Worm (Caenorhabditis elegans) whole organism, L1 larva: ENCODE measurements around the gene ceh-13.

Experiments
- C04F5.9 ChIP-seq: sonication (generic microtip); optimal IDR thresholded peaks from 2 replicates; lab custom pipeline; 2016; ENCODE audit warnings: missing genetic modification characterization, missing compliant biosample characterization
- C16A3.4 ChIP-seq: fragments of 150-350 bp; optimal IDR thresholded peaks from 2 replicates; lab custom pipeline; 2014; ENCODE audit warnings: missing biosample characterization, missing genetic modification characterization
- F16B12.6 ChIP-seq: fragments of 150-350 bp; optimal IDR thresholded peaks from 2 replicates; lab custom pipeline; 2014; ENCODE audit warnings: missing biosample characterization, missing genetic modification characterization
- Y116A8C.19 ChIP-seq: sonication (generic microtip); optimal IDR thresholded peaks from 2 replicates; lab custom pipeline; 2016; ENCODE audit warnings: missing compliant biosample characterization, missing genetic modification characterization, borderline replicate concordance
- aha-1 ChIP-seq: fragments of 150-350 bp; optimal IDR thresholded peaks from 2 replicates; lab custom pipeline; 2014; ENCODE audit warnings: missing biosample characterization, missing genetic modification characterization
- alr-1 ChIP-seq: fragments of 200-800 bp; sonication (Bioruptor generic); optimal IDR thresholded peaks from 2 replicates; lab custom pipeline; 2018; ENCODE audit warnings: borderline replicate concordance, mild to moderate bottlenecking, missing genetic modification characterization, missing compliant biosample characterization
- aly-2 ChIP-seq: fragments of 150-350 bp; optimal IDR thresholded peaks from 2 replicates; lab custom pipeline; 2014; ENCODE audit warnings: missing biosample characterization, missing genetic modification characterization
- ama-1 ChIP-seq: fragments of 150-350 bp; optimal IDR thresholded peaks from 2 replicates; lab custom pipeline; 2014
- ceh-8 ChIP-seq: fragments of 200-800 bp; sonication (Bioruptor generic); optimal IDR thresholded peaks from 2 replicates; lab custom pipeline; 2018; ENCODE audit warnings: mild to moderate bottlenecking, missing genetic modification characterization, moderate library complexity, missing compliant biosample characterization
- ces-1 ChIP-seq: fragments of 150-350 bp; optimal IDR thresholded peaks from 2 replicates; lab custom pipeline; 2014; ENCODE audit warnings: missing biosample characterization, missing genetic modification reagents, missing genetic modification characterization
- dpl-1 ChIP-seq, 3 experiments: fragments of 150-350 bp in 2 of 3; sonication (generic microtip) in 1 of 3; optimal IDR thresholded peaks; 2 replicates each; lab custom pipeline; 2014 to 2017; ENCODE audit warnings: missing biosample characterization in 3 of 3, missing genetic modification characterization in 3 of 3, missing genetic modification reagents in 3 of 3
- efl-1 ChIP-seq, 4 experiments: fragments of 150-350 bp; optimal IDR thresholded peaks in 3 of 4; peaks in 1 of 4; 1 replicate in 1 of 4; 2 replicates in 3 of 4; lab custom pipeline; 2014; ENCODE audit warnings: missing biosample characterization in 2 of 4, missing genetic modification characterization in 2 of 4, missing genetic modification reagents in 2 of 4
- efl-3 ChIP-seq: fragments of 200-800 bp; sonication (Bioruptor generic); optimal IDR thresholded peaks from 2 replicates; lab custom pipeline; 2018; ENCODE audit warnings: mild to moderate bottlenecking, missing genetic modification characterization, missing compliant biosample characterization
- egl-13 ChIP-seq: sonication (generic microtip); optimal IDR thresholded peaks from 2 replicates; lab custom pipeline; 2016; ENCODE audit warnings: missing genotype, missing genetic modification reagents, missing genetic modification characterization, missing compliant biosample characterization
- egl-27 ChIP-seq, 2 experiments: fragments of 150-350 bp in 1 of 2; sonication (generic microtip); optimal IDR thresholded peaks; 3 replicates each; lab custom pipeline; 2017 to 2018; ENCODE audit warnings: missing biosample characterization in 2 of 2, missing genetic modification characterization in 2 of 2, missing genetic modification reagents in 2 of 2
- ets-5 ChIP-seq: fragments of 200-800 bp; sonication (Bioruptor generic); IDR thresholded peaks from 2 replicates; pipeline ENCODE4 v1.3.6; 2022; ENCODE audit warnings: missing genetic modification characterization, missing compliant biosample characterization
- fkh-8 ChIP-seq: sonication (generic microtip); optimal IDR thresholded peaks from 2 replicates; lab custom pipeline; 2016; ENCODE audit warnings: mild to moderate bottlenecking, missing genetic modification characterization, missing compliant biosample characterization
- grh-1 ChIP-seq: fragments of 200-800 bp; sonication (Bioruptor generic); IDR thresholded peaks from 2 replicates; pipeline ENCODE4 v1.3.6; 2022; ENCODE audit warnings: missing genetic modification reagents, missing genetic modification characterization, missing compliant biosample characterization
- hlh-17 ChIP-seq: fragments of 200-800 bp; sonication (Bioruptor generic); optimal IDR thresholded peaks from 2 replicates; lab custom pipeline; 2018; ENCODE audit warnings: missing genetic modification characterization, mild to moderate bottlenecking, missing compliant biosample characterization, moderate library complexity, borderline replicate concordance
- hlh-4 ChIP-seq: sonication (generic microtip); optimal IDR thresholded peaks from 2 replicates; lab custom pipeline; 2016; ENCODE audit warnings: mild to moderate bottlenecking, missing genetic modification characterization, missing compliant biosample characterization
- hpl-2 ChIP-seq: fragments of 150-350 bp; optimal IDR thresholded peaks from 2 replicates; lab custom pipeline; 2014; ENCODE audit warnings: missing biosample characterization, missing genetic modification reagents, missing genetic modification characterization
- irx-1 ChIP-seq: sonication (generic microtip); optimal IDR thresholded peaks from 2 replicates; lab custom pipeline; 2016; ENCODE audit warnings: missing genetic modification characterization, missing compliant biosample characterization
- jun-1 ChIP-seq: fragments of 150-350 bp; optimal IDR thresholded peaks from 2 replicates; lab custom pipeline; 2014; ENCODE audit warnings: missing biosample characterization, missing genetic modification reagents, missing genetic modification characterization
- lin-14 ChIP-seq: fragments of 200-800 bp; sonication (Bioruptor generic); optimal IDR thresholded peaks from 2 replicates; lab custom pipeline; 2018; ENCODE audit warnings: mild to moderate bottlenecking, missing genetic modification characterization, moderate library complexity, missing compliant biosample characterization
- lir-3 ChIP-seq: sonication (generic microtip); optimal IDR thresholded peaks from 2 replicates; lab custom pipeline; 2016; ENCODE audit warnings: mild to moderate bottlenecking, missing genetic modification characterization, moderate library complexity, missing compliant biosample characterization; ENCODE audit not compliant: poor library complexity
- mdl-1 ChIP-seq, 2 experiments: fragments of 150-350 bp; optimal IDR thresholded peaks; 2 replicates each; lab custom pipeline; 2014 to 2017; ENCODE audit warnings: missing biosample characterization in 2 of 2, missing genetic modification characterization in 2 of 2, inconsistent platforms in 1 of 2
- mep-1 ChIP-seq: fragments of 150-350 bp; optimal IDR thresholded peaks from 2 replicates; lab custom pipeline; 2014; ENCODE audit warnings: missing biosample characterization, missing genetic modification characterization
- nhr-11 ChIP-seq: fragments of 150-350 bp; optimal IDR thresholded peaks from 2 replicates; lab custom pipeline; 2014; ENCODE audit warnings: missing biosample characterization, missing genetic modification characterization
- nhr-12 ChIP-seq: sonication (generic microtip); optimal IDR thresholded peaks from 2 replicates; lab custom pipeline; 2017; ENCODE audit warnings: missing biosample characterization, missing genetic modification characterization
- nhr-19 ChIP-seq: fragments of 200-800 bp; sonication (Bioruptor generic); conservative IDR thresholded peaks from 2 replicates; pipeline ENCODE4 v1.3.6; 2022; ENCODE audit warnings: missing genetic modification characterization, missing compliant biosample characterization
- nhr-20 ChIP-seq: sonication (generic microtip); optimal IDR thresholded peaks from 2 replicates; lab custom pipeline; 2016; ENCODE audit warnings: mild to moderate bottlenecking, missing genetic modification characterization, missing compliant biosample characterization
- nhr-237 ChIP-seq: fragments of 150-350 bp; optimal IDR thresholded peaks from 2 replicates; lab custom pipeline; 2014; ENCODE audit warnings: missing biosample characterization, missing genetic modification characterization
- nhr-47 ChIP-seq: sonication (generic microtip); optimal IDR thresholded peaks from 2 replicates; lab custom pipeline; 2016; ENCODE audit warnings: mild to moderate bottlenecking, missing genetic modification characterization, moderate library complexity, missing compliant biosample characterization
- nhr-71 ChIP-seq: sonication (generic microtip); optimal IDR thresholded peaks from 2 replicates; lab custom pipeline; 2016; ENCODE audit warnings: mild to moderate bottlenecking, missing genetic modification characterization, moderate library complexity, missing compliant biosample characterization
- nhr-84 ChIP-seq: sonication (generic microtip); optimal IDR thresholded peaks from 2 replicates; lab custom pipeline; 2017; ENCODE audit warnings: missing biosample characterization, missing genetic modification characterization
- nhr-90 ChIP-seq: sonication (generic microtip); optimal IDR thresholded peaks from 2 replicates; lab custom pipeline; 2016; ENCODE audit warnings: mild to moderate bottlenecking, missing genetic modification characterization, missing compliant biosample characterization; ENCODE audit not compliant: poor library complexity
- rnt-1 ChIP-seq: sonication (generic microtip); optimal IDR thresholded peaks from 2 replicates; lab custom pipeline; 2016; ENCODE audit warnings: mild to moderate bottlenecking, missing genetic modification characterization, moderate library complexity, missing compliant biosample characterization
- snpc-4 ChIP-seq: fragments of 150-350 bp; optimal IDR thresholded peaks from 2 replicates; lab custom pipeline; 2014; ENCODE audit warnings: missing biosample characterization, missing genetic modification characterization
- snu-23 ChIP-seq: sonication (generic microtip); optimal IDR thresholded peaks from 2 replicates; lab custom pipeline; 2016; ENCODE audit warnings: missing genetic modification characterization, missing compliant biosample characterization
- sox-4 ChIP-seq: sonication (generic microtip); optimal IDR thresholded peaks from 2 replicates; lab custom pipeline; 2016; ENCODE audit warnings: missing genetic modification characterization, missing compliant biosample characterization
- sup-37 ChIP-seq: fragments of 200-800 bp; sonication (Bioruptor generic); optimal IDR thresholded peaks from 2 replicates; lab custom pipeline; 2018; ENCODE audit warnings: mild to moderate bottlenecking, missing genetic modification characterization, missing compliant biosample characterization
- swsn-7 ChIP-seq: sonication (generic microtip); optimal IDR thresholded peaks from 2 replicates; lab custom pipeline; 2016; ENCODE audit warnings: missing genetic modification characterization, missing compliant biosample characterization
- unc-130 ChIP-seq: fragments of 150-350 bp; optimal IDR thresholded peaks from 2 replicates; lab custom pipeline; 2017; ENCODE audit warnings: missing biosample characterization, missing genetic modification characterization, inconsistent platforms
- unc-30 ChIP-seq: sonication (generic microtip); optimal IDR thresholded peaks from 2 replicates; lab custom pipeline; 2017; ENCODE audit warnings: missing biosample characterization, missing genetic modification characterization
- unc-86 ChIP-seq: sonication (generic microtip); optimal IDR thresholded peaks from 2 replicates; lab custom pipeline; 2016; ENCODE audit warnings: missing genetic modification characterization, missing compliant biosample characterization
- vab-15 ChIP-seq: sonication (generic microtip); optimal IDR thresholded peaks from 2 replicates; lab custom pipeline; 2017; ENCODE audit warnings: missing genotype, mild to moderate bottlenecking, missing genetic modification characterization, missing compliant biosample characterization
- xbp-1 ChIP-seq: sonication (generic microtip); optimal IDR thresholded peaks from 2 replicates; lab custom pipeline; 2016; ENCODE audit warnings: missing genetic modification characterization, missing compliant biosample characterization
- zag-1 ChIP-seq: fragments of 150-350 bp; optimal IDR thresholded peaks from 2 replicates; lab custom pipeline; 2014; ENCODE audit warnings: missing biosample characterization, missing genetic modification characterization
- zip-4 ChIP-seq: fragments of 200-800 bp; sonication (Bioruptor generic); optimal IDR thresholded peaks from 2 replicates; lab custom pipeline; 2018; ENCODE audit warnings: mild to moderate bottlenecking, missing genetic modification characterization, moderate library complexity, missing compliant biosample characterization
- ztf-11 ChIP-seq, 2 experiments: sonication (generic microtip); optimal IDR thresholded peaks; 2 replicates each; lab custom pipeline; 2016 to 2017; ENCODE audit warnings: missing genetic modification characterization in 2 of 2, missing biosample characterization in 1 of 2, missing compliant biosample characterization in 1 of 2
- ztf-4 ChIP-seq: fragments of 150-350 bp; optimal IDR thresholded peaks from 2 replicates; lab custom pipeline; 2014; ENCODE audit warnings: missing biosample characterization, missing genetic modification characterization

ceh-13 gene

DNA sequence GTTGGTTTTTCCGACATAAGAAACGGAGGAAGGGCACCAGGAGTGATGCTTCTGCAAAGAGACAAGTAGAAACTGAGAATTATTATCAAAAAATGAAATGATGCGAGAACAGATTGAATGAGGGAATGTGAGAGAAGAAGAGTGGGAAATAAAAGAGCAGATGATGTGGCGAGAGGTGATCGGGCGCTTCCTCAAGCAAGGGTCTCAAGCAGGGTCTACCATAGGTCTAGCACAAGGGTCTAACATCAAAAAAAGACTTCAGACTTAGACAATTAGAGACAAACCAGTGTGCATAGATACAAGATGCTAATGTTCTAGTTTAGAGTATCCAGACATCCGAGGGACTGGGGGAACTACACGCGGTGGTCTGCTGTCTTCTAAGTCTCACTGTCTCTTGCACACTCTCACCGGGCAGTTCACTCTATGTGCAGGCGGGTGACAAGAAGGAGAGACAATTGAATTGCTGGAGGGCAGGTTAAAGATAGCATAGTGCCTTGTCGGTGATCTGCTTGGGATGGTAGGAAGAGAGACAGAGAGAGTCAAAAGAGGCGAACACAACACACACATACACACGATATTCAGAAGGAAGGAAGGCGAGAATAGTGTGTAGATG, 14.7 kb downstream of the ceh-13 start, which contains the start of gene R13A5.7:
TSS of gene R13A5.7 (minus strand) at position 51 of the 613 bp plus-strand sequence.
- peak; percentile 38 to 62 (median 43) for TF ChIP-seq dpl-1 (GFP tag; optimal IDR thresholded peaks at IDR 0.05; lab: Kevin White, UChicago)
- no peak for TF ChIP-seq sup-37 (GFP tag; lab: Kevin White, UChicago)
- peak; percentile 25 to 61 for TF ChIP-seq egl-27 (tag; optimal IDR thresholded peaks at IDR 0.05; lab: Kevin White, UChicago)
- peak; percentile 10 for TF ChIP-seq sox-4 (tag; lab: Kevin White, UChicago)
- peak; percentile 84 for TF ChIP-seq nhr-47
- TF ChIP-seq nhr-11: peak; percentile 61
- no peak for TF ChIP-seq unc-130 (tag; lab: Kevin White, UChicago)
- TF ChIP-seq efl-1 (optimal IDR thresholded peaks at IDR 0.05; lab: Kevin White, UChicago): peak; percentile 70 to 79
- TF ChIP-seq efl-1 (GFP tag; optimal IDR thresholded peaks at IDR 0.05 in 1 of 2; lab: Kevin White, UChicago): peak; percentile 47 to 93
- TF ChIP-seq zip-4 (GFP tag; lab: Kevin White, UChicago): peak; percentile 12
- peak; percentile 75 for TF ChIP-seq jun-1 (tag; lab: Kevin White, UChicago)
- peak; percentile 82 for TF ChIP-seq snu-23 (GFP tag; lab: Kevin White, UChicago)
- TF ChIP-seq xbp-1 (tag; lab: Kevin White, UChicago): peak; percentile 85
- peak; percentile 18 for TF ChIP-seq ces-1 (GFP tag; lab: Kevin White, UChicago)
- peak; percentile 58 for TF ChIP-seq irx-1 (tag; lab: Kevin White, UChicago)
- peak; percentile 33 for TF ChIP-seq C16A3.4
- TF ChIP-seq grh-1 (GFP tag; lab: Robert Waterston, UW): no peak
- peak; percentile 89 for TF ChIP-seq nhr-71 (tag; lab: Kevin White, UChicago)
- TF ChIP-seq aha-1 (tag; lab: Kevin White, UChicago): no peak
- peak; percentile 48 for TF ChIP-seq lir-3 (tag; lab: Kevin White, UChicago)
- TF ChIP-seq ama-1 (lab: Kevin White, UChicago): no peak
- peak in 1 of 2 experiments; percentile 9 for TF ChIP-seq ztf-11 (tag; optimal IDR thresholded peaks at IDR 0.05; lab: Kevin White, UChicago)
- no peak for TF ChIP-seq vab-15
- peak; percentile 4 for TF ChIP-seq C04F5.9 (tag; lab: Kevin White, UChicago)
- TF ChIP-seq hpl-2 (GFP tag; lab: Kevin White, UChicago): no peak
- TF ChIP-seq fkh-8 (tag; lab: Kevin White, UChicago): peak; percentile 87
- peak; percentile 84 for TF ChIP-seq mep-1 (tag; lab: Kevin White, UChicago)
- no peak for TF ChIP-seq efl-3 (GFP tag; lab: Kevin White, UChicago)
- peak; percentile 73 for TF ChIP-seq nhr-19 (GFP tag; lab: Robert Waterston, UW)
- no peak for TF ChIP-seq zag-1 (tag; lab: Kevin White, UChicago)
- peak; percentile 32 for TF ChIP-seq ztf-4
- TF ChIP-seq Y116A8C.19 (tag; lab: Kevin White, UChicago): no peak
- peak; percentile 73 for TF ChIP-seq unc-86 (tag; lab: Kevin White, UChicago)
- TF ChIP-seq mdl-1 (tag; optimal IDR thresholded peaks at IDR 0.05; lab: Kevin White, UChicago): peak in 1 of 2 experiments; percentile 89
- peak; percentile 59 for TF ChIP-seq nhr-90 (tag; lab: Kevin White, UChicago)
- peak; percentile 97 for TF ChIP-seq lin-14
- no peak for TF ChIP-seq nhr-12 (tag; lab: Kevin White, UChicago)
- TF ChIP-seq snpc-4: peak; percentile 72
- TF ChIP-seq ets-5 (GFP tag; lab: Robert Waterston, UW): no peak
- TF ChIP-seq aly-2: no peak
- TF ChIP-seq hlh-17 (GFP tag; lab: Kevin White, UChicago): no peak
- peak; percentile 76 for TF ChIP-seq rnt-1 (tag; lab: Kevin White, UChicago)
- TF ChIP-seq swsn-7 (tag; lab: Kevin White, UChicago): peak; percentile 83
- peak; percentile 57 for TF ChIP-seq F16B12.6
- peak; percentile 67 for TF ChIP-seq nhr-237
- peak; percentile 40 for TF ChIP-seq egl-13 (tag; lab: Kevin White, UChicago)
- no peak for TF ChIP-seq nhr-84 (tag; lab: Kevin White, UChicago)
- peak; percentile 83 for TF ChIP-seq nhr-20 (tag; lab: Kevin White, UChicago)
- no peak for TF ChIP-seq ceh-8
- no peak for TF ChIP-seq hlh-4 (tag; lab: Kevin White, UChicago)
- TF ChIP-seq alr-1 (tag; lab: Kevin White, UChicago): no peak
- no peak for TF ChIP-seq unc-30
